Worm (Caenorhabditis elegans) whole organism, young adult: ENCODE results near the gene mab-21.

Experiments used
- ZK185.1 ChIP-seq: sonication (generic microtip); optimal IDR thresholded peaks from 2 replicates; lab custom pipeline; 2016; ENCODE audit warnings: mild to moderate bottlenecking, missing genetic modification characterization, missing compliant biosample characterization; ENCODE audit not compliant: poor library complexity, severe bottlenecking
- ama-1 ChIP-seq, 3 experiments: fragments of 150-350 bp in 1 of 3; sonication (generic microtip) in 2 of 3; optimal IDR thresholded peaks; 2 replicates each; lab custom pipeline; 2014 to 2018; ENCODE audit warnings: missing biosample characterization in 2 of 3, missing genetic modification characterization in 2 of 3, missing genetic modification reagents in 2 of 3
- ceh-58 ChIP-seq: fragments of 200-800 bp; sonication (Bioruptor generic); IDR thresholded peaks from 2 replicates; pipeline ENCODE4 v1.3.6; 2022; ENCODE audit warnings: missing genetic modification characterization, missing compliant biosample characterization
- dpl-1 ChIP-seq: fragments of 150-350 bp; optimal IDR thresholded peaks from 2 replicates; lab custom pipeline; 2014; ENCODE audit warnings: missing biosample characterization, missing genetic modification reagents, missing genetic modification characterization
- let-607 ChIP-seq, 2 experiments: fragments of 200-800 bp in 1 of 2; sonication (Bioruptor generic) in 1 of 2; sonication (generic microtip) in 1 of 2; optimal IDR thresholded peaks; 2 replicates each; lab custom pipeline; 2016 to 2018; ENCODE audit warnings: mild to moderate bottlenecking in 2 of 2, missing compliant biosample characterization in 2 of 2, missing genetic modification characterization in 2 of 2, moderate library complexity in 2 of 2, missing genotype in 1 of 2
- lin-35 ChIP-seq, 3 experiments: fragments of 150-350 bp in 2 of 3; sonication (generic microtip) in 1 of 3; optimal IDR thresholded peaks; 2 replicates each; lab custom pipeline; 2014 to 2018; ENCODE audit warnings: missing biosample characterization in 3 of 3, missing genetic modification characterization in 3 of 3, missing genetic modification reagents in 3 of 3
- madf-3 ChIP-seq: fragments of 200-800 bp; sonication (Bioruptor generic); IDR thresholded peaks from 2 replicates; pipeline ENCODE4 v1.3.6; 2022; ENCODE audit warnings: missing genetic modification reagents, missing genetic modification characterization, missing compliant biosample characterization
- nfya-1 ChIP-seq: sonication (generic microtip); optimal IDR thresholded peaks from 2 replicates; lab custom pipeline; 2017; ENCODE audit warnings: antibody characterized with exemption, missing compliant biosample characterization, missing genetic modification characterization, borderline replicate concordance; ENCODE audit not compliant: insufficient read depth
- nhr-27 ChIP-seq: fragments of 200-800 bp; sonication (Bioruptor generic); optimal IDR thresholded peaks from 2 replicates; lab custom pipeline; 2018; ENCODE audit warnings: mild to moderate bottlenecking, missing genetic modification characterization, moderate library complexity, missing compliant biosample characterization
- nhr-80 ChIP-seq: sonication (generic microtip); optimal IDR thresholded peaks from 2 replicates; lab custom pipeline; 2016; ENCODE audit warnings: missing genetic modification characterization, missing compliant biosample characterization
- pbrm-1 ChIP-seq: fragments of 200-800 bp; sonication (Bioruptor generic); IDR thresholded peaks from 2 replicates; pipeline ENCODE4 v1.3.6; 2022; ENCODE audit warnings: missing genetic modification reagents, missing genetic modification characterization, missing compliant biosample characterization
- unc-62 ChIP-seq: fragments of 150-350 bp; optimal IDR thresholded peaks from 2 replicates; lab custom pipeline; 2014; ENCODE audit warnings: missing biosample characterization, missing genetic modification reagents, missing genetic modification characterization

- TF ChIP-seq nfya-1 (tag; lab: Kevin White, UChicago) (no peak), madf-3 (GFP tag; lab: Robert Waterston, UW) (no peak), lin-35 (GFP tag; optimal IDR thresholded peaks at IDR 0.05; lab: Kevin White, UChicago) (no peak), nhr-27 (tag; lab: Kevin White, UChicago) (no peak), ceh-58 (no peak), dpl-1 (no peak), ZK185.1 (tag; lab: Kevin White, UChicago) (no peak), let-607 (tag; optimal IDR thresholded peaks at IDR 0.05; lab: Kevin White, UChicago) (no peak), ama-1 (optimal IDR thresholded peaks at IDR 0.05; lab: Kevin White, UChicago) (no peak), ama-1 (GFP tag; optimal IDR thresholded peaks at IDR 0.05; lab: Kevin White, UChicago) (no peak), unc-62 (GFP tag; lab: Kevin White, UChicago) (no peak), pbrm-1 (no peak), nhr-80 (tag; lab: Kevin White, UChicago) (no peak)
Measured at ce11 chrIII:4594324-4594723, 6.2 kb upstream of the mab-21 start, which contains the start of gene apc-11.
